Worm (Caenorhabditis elegans): ENCODE data around the gene Y14H12A.1.

Y14H12A.1 gene

DNA sequence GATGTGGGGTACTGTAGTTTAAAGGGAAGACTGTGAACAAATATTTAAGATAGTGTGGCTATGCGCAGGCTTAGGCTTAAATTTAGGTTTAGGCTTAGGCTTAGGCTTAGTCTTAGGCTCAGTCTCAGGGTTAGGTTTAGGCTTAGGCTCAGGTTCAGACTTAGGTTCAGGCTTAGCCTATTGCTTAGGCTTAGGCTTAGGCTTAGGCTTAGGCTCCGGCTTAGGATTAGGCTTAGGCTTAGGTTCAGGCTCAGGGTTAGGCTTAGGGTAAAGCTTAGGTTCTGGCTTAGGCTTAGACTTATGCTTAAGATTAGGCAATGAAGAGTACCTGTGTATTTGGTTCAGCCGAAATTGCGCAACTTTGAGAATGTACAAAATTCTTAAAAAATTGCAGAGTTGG is 8.8 kb upstream of the Y14H12A.1 start:
- TF ChIP-seq zag-1 (tag; optimal IDR thresholded peaks at IDR 0.05) (no peak), Y75B8A.6 (GFP tag; IDR thresholded peaks at IDR 0.05) (no peak), mep-1 (tag; optimal IDR thresholded peaks at IDR 0.05) (no peak), ztf-11 (tag; optimal IDR thresholded peaks at IDR 0.05) (no peak)

DNA sequence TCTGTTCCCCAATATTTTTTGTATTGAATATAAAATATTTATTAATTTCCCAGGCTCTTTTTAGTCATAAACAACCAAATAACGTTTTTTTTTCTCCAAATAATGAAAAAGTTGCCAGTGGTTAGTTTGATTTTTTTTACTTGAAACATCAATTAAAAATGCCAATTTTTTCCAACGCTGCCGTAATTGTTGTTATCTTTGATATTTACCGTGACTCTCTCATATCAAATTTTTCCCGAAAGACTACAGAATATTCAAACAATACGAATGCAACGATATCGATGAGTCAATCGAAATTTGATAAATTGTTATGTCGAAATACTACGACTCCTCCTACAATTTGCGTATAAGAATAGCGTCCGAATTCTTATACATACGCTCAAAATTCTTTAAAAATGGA is 6.1 kb upstream of the Y14H12A.1 start, which contains the start of gene K10G6.5:
TSS of gene K10G6.5 (plus strand) at position 345 of the 400 bp plus-strand sequence.
- TF ChIP-seq nhr-76 (tag; optimal IDR thresholded peaks at IDR 0.05) (no peak), dmd-6 (GFP tag; IDR thresholded peaks at IDR 0.05) (peak; percentile 59), aly-2 (tag; optimal IDR thresholded peaks at IDR 0.05) (no peak), mes-2 (tag; optimal IDR thresholded peaks at IDR 0.05; ENCODE audit: poor library complexity, severe bottlenecking) (no peak), spr-3 (GFP tag; optimal IDR thresholded peaks at IDR 0.05) (no peak), nhr-237 (tag; optimal IDR thresholded peaks at IDR 0.05) (no peak), snpc-4 (tag; optimal IDR thresholded peaks at IDR 0.05) (no peak), mep-1 (tag; optimal IDR thresholded peaks at IDR 0.05) (no peak), ceh-82 (tag; optimal IDR thresholded peaks at IDR 0.05) (no peak), lin-15B (tag; optimal IDR thresholded peaks at IDR 0.05) (no peak), lin-1 (GFP tag; IDR thresholded peaks at IDR 0.05) (no peak), nhr-48 (tag; optimal IDR thresholded peaks at IDR 0.05) (no peak), nhr-25 (tag; optimal IDR thresholded peaks at IDR 0.05; ENCODE audit: borderline replicate concordance, insufficient read depth) (no peak), nhr-28 (tag; optimal IDR thresholded peaks at IDR 0.05) (peak; percentile 67), unc-39 (tag; optimal IDR thresholded peaks at IDR 0.05) (no peak), aha-1 (tag) (no peak), dmd-8 (GFP tag; IDR thresholded peaks at IDR 0.05) (no peak), lin-13 (GFP tag; optimal IDR thresholded peaks at IDR 0.05) (no peak), pqm-1 (tag; optimal IDR thresholded peaks at IDR 0.05) (peak; percentile 26), fos-1 (tag; optimal IDR thresholded peaks at IDR 0.05) (no peak), Y48G9A.11 (GFP tag; IDR thresholded peaks at IDR 0.05) (no peak), cey-2 (tag; optimal IDR thresholded peaks at IDR 0.05; ENCODE audit: borderline replicate concordance, insufficient read depth) (no peak), hlh-11 (tag; optimal IDR thresholded peaks at IDR 0.05) (no peak), saeg-2 (GFP tag; IDR thresholded peaks at IDR 0.05) (no peak), mxl-3 (GFP tag; optimal IDR thresholded peaks at IDR 0.05) (no peak), duxl-1 (tag; optimal IDR thresholded peaks at IDR 0.05; ENCODE audit: poor library complexity) (no peak), D1046.2 (GFP tag; IDR thresholded peaks at IDR 0.05) (no peak), unc-62 (GFP tag; optimal IDR thresholded peaks at IDR 0.05 in 1 of 2) (peak in 1 of 2 experiments; percentile 65), unc-62 (tag; optimal IDR thresholded peaks at IDR 0.05) (no peak)

ce11 chrII:3989627-3990367 is 3.2 kb upstream of the Y14H12A.1 start, which contains the start of gene Y14H12A.2:
Y14H12A.2 (minus strand) TSS chrII:3989677.
- TF ChIP-seq dmd-8 (GFP tag; IDR thresholded peaks at IDR 0.05) (no peak), lin-13 (GFP tag; optimal IDR thresholded peaks at IDR 0.05) (no peak), hmg-1.1 (GFP tag; IDR thresholded peaks at IDR 0.05) (no peak), pqm-1 (tag; optimal IDR thresholded peaks at IDR 0.05) (peak; percentile 85), mdt-29 (GFP tag; IDR thresholded peaks at IDR 0.05) (no peak), spr-1 (tag; optimal IDR thresholded peaks at IDR 0.05) (no peak), hlh-11 (tag; optimal IDR thresholded peaks at IDR 0.05) (peak; percentile 42), dve-1 (tag; optimal IDR thresholded peaks at IDR 0.05; ENCODE audit: insufficient read depth) (peak; percentile 55), daf-16 (GFP tag; optimal IDR thresholded peaks at IDR 0.05) (no peak), daf-16 (tag; optimal IDR thresholded peaks at IDR 0.05) (peak; percentile 37), aha-1 (tag) (peak; percentile 36), madf-9 (GFP tag; conservative IDR thresholded peaks at IDR 0.05) (no peak), lin-39 (tag; optimal IDR thresholded peaks at IDR 0.05) (no peak), mxl-3 (GFP tag; optimal IDR thresholded peaks at IDR 0.05) (peak; percentile 31), ctbp-1 (GFP tag; IDR thresholded peaks at IDR 0.05) (no peak), nhr-6 (tag; optimal IDR thresholded peaks at IDR 0.05) (no peak), nhr-28 (tag; optimal IDR thresholded peaks at IDR 0.05) (peak; percentile 49), jun-1 (tag; optimal IDR thresholded peaks at IDR 0.05) (no peak), dmd-6 (GFP tag; IDR thresholded peaks at IDR 0.05) (peak; percentile 76), lsy-2 (tag; optimal IDR thresholded peaks at IDR 0.05) (no peak), dmd-9 (GFP tag; IDR thresholded peaks at IDR 0.05) (no peak), mep-1 (tag; optimal IDR thresholded peaks at IDR 0.05) (no peak), lin-38 (GFP tag; IDR thresholded peaks at IDR 0.05) (no peak), duxl-1 (tag; optimal IDR thresholded peaks at IDR 0.05; ENCODE audit: poor library complexity) (no peak)

Measured in whole organism, L4 larva.